Worm (Caenorhabditis elegans): ENCODE data around the gene C46F11.6.

The C46F11.6 gene

ce11 chrIII:3670336-3670735 is at the start of gene C46F11.6:
TSS of gene C46F11.6 (minus strand) at chrIII:3670436.
- TF ChIP-seq hmbx-1 (tag; optimal IDR thresholded peaks at IDR 0.05) (no peak), scrt-1 (GFP tag; IDR thresholded peaks at IDR 0.05) (no peak), tbx-37 (GFP tag; conservative IDR thresholded peaks at IDR 0.05) (no peak), B0310.2 (tag; optimal IDR thresholded peaks at IDR 0.05) (no peak), tra-4 (tag; optimal IDR thresholded peaks at IDR 0.05) (no peak), flt-1 (GFP tag; IDR thresholded peaks at IDR 0.05) (no peak), F13C5.2 (tag; optimal IDR thresholded peaks at IDR 0.05) (no peak), ceh-13 (GFP tag; optimal IDR thresholded peaks at IDR 0.05) (no peak), tbx-11 (GFP tag; IDR thresholded peaks at IDR 0.05) (no peak), hnd-1 (tag; optimal IDR thresholded peaks at IDR 0.05) (no peak), pes-1 (GFP tag; IDR thresholded peaks at IDR 0.05) (no peak), ama-1 (optimal IDR thresholded peaks at IDR 0.05) (no peak), aly-1 (tag; optimal IDR thresholded peaks at IDR 0.05) (no peak), ets-7 (tag; optimal IDR thresholded peaks at IDR 0.05) (no peak), hmg-4 (GFP tag; optimal IDR thresholded peaks at IDR 0.05) (no peak)

- TF ChIP-seq hnd-1 (tag; optimal IDR thresholded peaks at IDR 0.05) (no peak), flt-1 (GFP tag; IDR thresholded peaks at IDR 0.05) (no peak), aly-1 (tag; optimal IDR thresholded peaks at IDR 0.05) (no peak), tbx-37 (GFP tag; conservative IDR thresholded peaks at IDR 0.05) (no peak)
Observed at ce11 chrIII:3719564-3719963, 49.3 kb upstream of the C46F11.6 start, which contains the start of gene C14B1.8. TSS of gene C14B1.8 (minus strand) at chrIII:3719680.

ce11 chrIII:3716073-3716659 is 45.9 kb upstream of the C46F11.6 start:
- TF ChIP-seq tbx-11 (GFP tag; IDR thresholded peaks at IDR 0.05) (no peak), scrt-1 (GFP tag; IDR thresholded peaks at IDR 0.05) (no peak), ama-1 (optimal IDR thresholded peaks at IDR 0.05) (no peak), tra-4 (tag; optimal IDR thresholded peaks at IDR 0.05) (no peak), hmg-4 (GFP tag; optimal IDR thresholded peaks at IDR 0.05) (no peak), sea-1 (GFP tag; conservative IDR thresholded peaks at IDR 0.05) (no peak), ets-7 (tag; optimal IDR thresholded peaks at IDR 0.05) (no peak), hmbx-1 (tag; optimal IDR thresholded peaks at IDR 0.05) (no peak), tbx-37 (GFP tag; conservative IDR thresholded peaks at IDR 0.05) (no peak), F13C5.2 (tag; optimal IDR thresholded peaks at IDR 0.05) (no peak)

- no peak for TF ChIP-seq hmg-4 (GFP tag; optimal IDR thresholded peaks at IDR 0.05)
- no peak for TF ChIP-seq scrt-1 (GFP tag; IDR thresholded peaks at IDR 0.05)
- no peak for TF ChIP-seq aly-1 (tag; optimal IDR thresholded peaks at IDR 0.05)
- no peak for TF ChIP-seq hnd-1 (tag; optimal IDR thresholded peaks at IDR 0.05)
- no peak for TF ChIP-seq B0310.2 (tag; optimal IDR thresholded peaks at IDR 0.05)
- TF ChIP-seq ceh-36 (tag; optimal IDR thresholded peaks at IDR 0.05), result no peak
- TF ChIP-seq hmbx-1 (tag; optimal IDR thresholded peaks at IDR 0.05), result no peak
- TF ChIP-seq ama-1 (optimal IDR thresholded peaks at IDR 0.05), result no peak
Observed at ce11 chrIII:3713163-3713562, 42.9 kb upstream of the C46F11.6 start, which contains the start of gene nrde-1. TSS of gene nrde-1 (plus strand) at chrIII:3713463.

- no peak for TF ChIP-seq ceh-13 (GFP tag; optimal IDR thresholded peaks at IDR 0.05)
Observed at ce11 chrIII:3709030-3709429, 38.8 kb upstream of the C46F11.6 start, which contains the start of gene alkb-8. TSS of gene alkb-8 (plus strand) at chrIII:3709330.

ce11 chrIII:3706586-3706985 is 36.4 kb upstream of the C46F11.6 start, which contains the start of gene dph-1:
TSS of gene dph-1 (plus strand) at chrIII:3706886.
- TF ChIP-seq F13C5.2 (tag; optimal IDR thresholded peaks at IDR 0.05) (no peak), ama-1 (optimal IDR thresholded peaks at IDR 0.05) (no peak), sea-1 (GFP tag; conservative IDR thresholded peaks at IDR 0.05) (no peak), scrt-1 (GFP tag; IDR thresholded peaks at IDR 0.05) (no peak), hmbx-1 (tag; optimal IDR thresholded peaks at IDR 0.05) (no peak), aly-1 (tag; optimal IDR thresholded peaks at IDR 0.05) (no peak), ets-7 (tag; optimal IDR thresholded peaks at IDR 0.05) (no peak), hnd-1 (tag; optimal IDR thresholded peaks at IDR 0.05) (no peak), ceh-13 (GFP tag; optimal IDR thresholded peaks at IDR 0.05) (no peak), hmg-4 (GFP tag; optimal IDR thresholded peaks at IDR 0.05) (no peak), flt-1 (GFP tag; IDR thresholded peaks at IDR 0.05) (no peak), ceh-36 (tag; optimal IDR thresholded peaks at IDR 0.05) (no peak)

- TF ChIP-seq tbx-11 (GFP tag; IDR thresholded peaks at IDR 0.05), result no peak
- no peak for TF ChIP-seq tbx-37 (GFP tag; conservative IDR thresholded peaks at IDR 0.05)
- TF ChIP-seq scrt-1 (GFP tag; IDR thresholded peaks at IDR 0.05), result no peak
- TF ChIP-seq ceh-36 (tag; optimal IDR thresholded peaks at IDR 0.05), result no peak
- TF ChIP-seq hmbx-1 (tag; optimal IDR thresholded peaks at IDR 0.05), result no peak
- TF ChIP-seq F13C5.2 (tag; optimal IDR thresholded peaks at IDR 0.05), result no peak
Observed at ce11 chrIII:3704967-3705366, 34.7 kb upstream of the C46F11.6 start, which contains the start of gene wdr-5.1. TSS of gene wdr-5.1 (plus strand) at chrIII:3705285.

- no peak for TF ChIP-seq ceh-36 (tag; optimal IDR thresholded peaks at IDR 0.05)
- TF ChIP-seq tbx-37 (GFP tag; conservative IDR thresholded peaks at IDR 0.05), result no peak
- TF ChIP-seq tra-4 (tag; optimal IDR thresholded peaks at IDR 0.05), result no peak
- no peak for TF ChIP-seq ama-1 (optimal IDR thresholded peaks at IDR 0.05)
- TF ChIP-seq pes-1 (GFP tag; IDR thresholded peaks at IDR 0.05), result no peak
- TF ChIP-seq ets-7 (tag; optimal IDR thresholded peaks at IDR 0.05), result no peak
- no peak for TF ChIP-seq hmbx-1 (tag; optimal IDR thresholded peaks at IDR 0.05)
- TF ChIP-seq flt-1 (GFP tag; IDR thresholded peaks at IDR 0.05), result no peak
- TF ChIP-seq F13C5.2 (tag; optimal IDR thresholded peaks at IDR 0.05), result no peak
- no peak for TF ChIP-seq sea-1 (GFP tag; conservative IDR thresholded peaks at IDR 0.05)
- no peak for TF ChIP-seq scrt-1 (GFP tag; IDR thresholded peaks at IDR 0.05)
- no peak for TF ChIP-seq B0310.2 (tag; optimal IDR thresholded peaks at IDR 0.05)
Observed at ce11 chrIII:3703397-3703796, 33.2 kb upstream of the C46F11.6 start, which contains the start of gene C14B1.3. TSS of gene C14B1.3 (plus strand) at chrIII:3703564.

Data from whole organism, early embryonic.